Worm (Caenorhabditis elegans): ENCODE data around the gene ZK1058.9.

ce11 chrIII:3893992-3894391 is 32.0 kb downstream of the ZK1058.9 start:
- no peak for TF ChIP-seq tlf-1 (GFP tag; optimal IDR thresholded peaks at IDR 0.05)
- TF ChIP-seq ceh-79 (tag; optimal IDR thresholded peaks at IDR 0.05) = no peak
